In the genomic region with DNA sequence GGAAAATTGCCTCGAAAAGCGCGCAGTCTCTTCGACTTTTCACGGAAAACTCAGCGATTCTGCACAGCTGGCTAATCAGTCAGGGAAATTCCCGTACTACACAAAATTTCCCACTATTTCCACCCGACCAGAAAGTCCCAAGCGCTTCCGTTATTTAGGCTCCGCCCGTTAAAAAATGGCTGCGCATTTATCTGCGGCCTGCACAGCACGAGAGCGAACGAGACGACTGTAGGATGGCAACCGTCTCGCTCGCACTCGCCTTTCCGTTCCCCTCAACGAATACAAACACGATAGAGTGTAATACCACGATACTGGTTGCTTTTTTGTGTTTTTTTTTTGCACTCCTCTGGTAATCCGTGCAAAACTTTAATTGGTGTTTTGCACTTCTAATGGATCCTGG, we compare ENCODE assay signal across 1 fruit fly cellular context.
TF ChIP-seq lines count a peak whose summit lies in the region.

No protein-coding gene starts in this region.

TF ChIP-seq in whole organism, embryonic, 481 proteins besides CTCF, POLR2A, EP300 and RAD21 (continued from another document and continues in another):
- TF ChIP-seq CG13424 (tag; optimal IDR thresholded peaks at IDR 0.05; lab: Kevin White, UChicago) (no peak), Fer2 (tag; optimal IDR thresholded peaks at IDR 0.05; lab: Kevin White, UChicago) (peak; percentile 19), nerfin-2 (GFP tag; IDR thresholded peaks at IDR 0.05; lab: Robert Waterston, UW; ENCODE audit: partially characterized antibody) (no peak), Asciz (GFP tag; optimal IDR thresholded peaks at IDR 0.05; lab: Kevin White, UChicago) (peak; percentile 46), CG11560 (tag; IDR thresholded peaks at IDR 0.05; lab: Robert Waterston, UW) (no peak), so (GFP tag; IDR thresholded peaks at IDR 0.05; lab: Robert Waterston, UW) (0 out of 3 replicates have a peak, but pooled peaks have one; percentile 32), C15 (GFP tag; IDR thresholded peaks at IDR 0.05; lab: Robert Waterston, UW) (no peak; the same call in 2 of the 3 replicates), Opbp (GFP tag; IDR thresholded peaks at IDR 0.05; lab: Robert Waterston, UW; ENCODE audit: partially characterized antibody) (peak; percentile 51; the same call in 2 of the 3 replicates), CG12391 (tag; optimal IDR thresholded peaks at IDR 0.05; lab: Kevin White, UChicago) (peak; percentile 4), CoRest (tag; optimal IDR thresholded peaks at IDR 0.05; lab: Kevin White, UChicago) (peak; percentile 40), Lpt (GFP tag; optimal IDR thresholded peaks at IDR 0.05; lab: Kevin White, UChicago) (no peak), nau (GFP tag; optimal IDR thresholded peaks at IDR 0.05; lab: Kevin White, UChicago) (peak; percentile 11), stwl (tag; optimal IDR thresholded peaks at IDR 0.05; lab: Kevin White, UChicago) (no peak), CG1529 (GFP tag; optimal IDR thresholded peaks at IDR 0.05; lab: Kevin White, UChicago) (peak; percentile 10), Neu2 (GFP tag; optimal IDR thresholded peaks at IDR 0.05; lab: Kevin White, UChicago; ENCODE audit: borderline replicate concordance) (no peak), odd (GFP tag; optimal IDR thresholded peaks at IDR 0.05; lab: Kevin White, UChicago) (peak; percentile 52), Abd-B (GFP tag; optimal IDR thresholded peaks at IDR 0.05; lab: Kevin White, UChicago) (no peak), CG8388 (GFP tag; optimal IDR thresholded peaks at IDR 0.05; lab: Kevin White, UChicago) (peak; percentile 42), CG16815 (GFP tag; optimal IDR thresholded peaks at IDR 0.05; lab: Kevin White, UChicago) (no peak), abd-A (tag; optimal IDR thresholded peaks at IDR 0.05; lab: Kevin White, UChicago) (peak; percentile 39), Sry-β (GFP tag; optimal IDR thresholded peaks at IDR 0.05; lab: Kevin White, UChicago) (no peak), psq (GFP tag; optimal IDR thresholded peaks at IDR 0.05; lab: Kevin White, UChicago) (no peak), kay (GFP tag; optimal IDR thresholded peaks at IDR 0.05; lab: Kevin White, UChicago) (no peak), Hmr (GFP tag; optimal IDR thresholded peaks at IDR 0.05; lab: Kevin White, UChicago) (peak; percentile 26), ranshi (GFP tag; IDR thresholded peaks at IDR 0.05; lab: Robert Waterston, UW) (no peak; the same call in 1 of the 2 replicates), Chrac-16 (GFP tag; optimal IDR thresholded peaks at IDR 0.05; lab: Kevin White, UChicago) (no peak), trh (GFP tag; optimal IDR thresholded peaks at IDR 0.05; lab: Kevin White, UChicago) (no peak), CG3726 (GFP tag; IDR thresholded peaks at IDR 0.05; lab: Robert Waterston, UW) (no peak), CG30403 (GFP tag; optimal IDR thresholded peaks at IDR 0.05; lab: Kevin White, UChicago) (no peak), CG5245 (GFP tag; optimal IDR thresholded peaks at IDR 0.05; lab: Kevin White, UChicago) (no peak), mam (GFP tag; optimal IDR thresholded peaks at IDR 0.05; lab: Kevin White, UChicago) (no peak), Hr51 (GFP tag; optimal IDR thresholded peaks at IDR 0.05; lab: Kevin White, UChicago) (peak in 1 of 2 experiments; percentile 48), lov (optimal IDR thresholded peaks at IDR 0.05; lab: Kevin White, UChicago) (no peak), lov (GFP tag; IDR thresholded peaks at IDR 0.05; lab: Robert Waterston, UW) (peak; percentile 86; the same call in 2 of the 3 replicates), zen (tag; optimal IDR thresholded peaks at IDR 0.05; lab: Kevin White, UChicago) (no peak), CG13287 (GFP tag; IDR thresholded peaks at IDR 0.05; lab: Robert Waterston, UW; ENCODE audit: partially characterized antibody) (peak; percentile 53; the same call in 1 of the 2 replicates), Stat92E (GFP tag; optimal IDR thresholded peaks at IDR 0.05; lab: Kevin White, UChicago) (no peak), nerfin-1 (tag; optimal IDR thresholded peaks at IDR 0.05; lab: Kevin White, UChicago) (peak; percentile 74), cwo (GFP tag; optimal IDR thresholded peaks at IDR 0.05; lab: Kevin White, UChicago) (no peak), prd (optimal IDR thresholded peaks at IDR 0.05; lab: Kevin White, UChicago) (no peak), prd (GFP tag; IDR thresholded peaks at IDR 0.05; lab: Robert Waterston, UW) (no peak), pum (GFP tag; optimal IDR thresholded peaks at IDR 0.05; lab: Kevin White, UChicago) (no peak), CG11398 (GFP tag; optimal IDR thresholded peaks at IDR 0.05; lab: Kevin White, UChicago) (no peak), TFAM (GFP tag; optimal IDR thresholded peaks at IDR 0.05; lab: Kevin White, UChicago) (no peak), Awh (GFP tag; IDR thresholded peaks at IDR 0.05; lab: Robert Waterston, UW) (peak; percentile 67), ftz-f1 (GFP tag; optimal IDR thresholded peaks at IDR 0.05; lab: Kevin White, UChicago) (no peak), insv (GFP tag; optimal IDR thresholded peaks at IDR 0.05; lab: Kevin White, UChicago) (peak in 1 of 2 experiments; percentile 38), otp (GFP tag; IDR thresholded peaks at IDR 0.05; lab: Robert Waterston, UW) (peak; percentile 56; the same call in 1 of the 3 replicates), CG8944 (GFP tag; optimal IDR thresholded peaks at IDR 0.05; lab: Kevin White, UChicago) (no peak), CG43689 (GFP tag; IDR thresholded peaks at IDR 0.05; lab: Robert Waterston, UW) (peak; percentile 20; the same call in 1 of the 2 replicates), CG4404 (GFP tag; IDR thresholded peaks at IDR 0.05; lab: Robert Waterston, UW) (no peak), disco-r (GFP tag; optimal IDR thresholded peaks at IDR 0.05; lab: Kevin White, UChicago) (no peak), HLHmδ (GFP tag; optimal IDR thresholded peaks at IDR 0.05; lab: Kevin White, UChicago) (peak; percentile 65), Scr (GFP tag; IDR thresholded peaks at IDR 0.05; lab: Robert Waterston, UW; ENCODE audit: partially characterized antibody) (0 out of 2 replicates have a peak, but pooled peaks have one; percentile 20), Hr78 (GFP tag; optimal IDR thresholded peaks at IDR 0.05; lab: Kevin White, UChicago) (no peak), Doc2 (GFP tag; IDR thresholded peaks at IDR 0.05; lab: Robert Waterston, UW) (no peak), unpg (GFP tag; optimal IDR thresholded peaks at IDR 0.05; lab: Kevin White, UChicago) (peak; percentile 61), CG34422 (GFP tag; IDR thresholded peaks at IDR 0.05; lab: Robert Waterston, UW) (peak; percentile 45; the same call in 1 of the 3 replicates), Dek (tag; optimal IDR thresholded peaks at IDR 0.05; lab: Kevin White, UChicago) (no peak), CG17568 (GFP tag; optimal IDR thresholded peaks at IDR 0.05; lab: Kevin White, UChicago) (peak; percentile 46), dati (GFP tag; IDR thresholded peaks at IDR 0.05; lab: Robert Waterston, UW) (no peak), jigr1 (GFP tag; IDR thresholded peaks at IDR 0.05; lab: Robert Waterston, UW) (no peak), CG34376 (GFP tag; optimal IDR thresholded peaks at IDR 0.05; lab: Kevin White, UChicago) (peak; percentile 63), NC2α (GFP tag; optimal IDR thresholded peaks at IDR 0.05; lab: Kevin White, UChicago) (no peak), yki (optimal IDR thresholded peaks at IDR 0.05; lab: Kevin White, UChicago) (no peak), tio (GFP tag; optimal IDR thresholded peaks at IDR 0.05; lab: Kevin White, UChicago) (no peak), CG17186 (GFP tag; optimal IDR thresholded peaks at IDR 0.05; lab: Kevin White, UChicago) (no peak), PHDP (tag; optimal IDR thresholded peaks at IDR 0.05; lab: Kevin White, UChicago) (peak; percentile 48), CG8290 (GFP tag; optimal IDR thresholded peaks at IDR 0.05; lab: Kevin White, UChicago) (no peak), CG8290 (tag; optimal IDR thresholded peaks at IDR 0.05; lab: Kevin White, UChicago) (peak; percentile 15 to 38), CG2889 (GFP tag; IDR thresholded peaks at IDR 0.05; lab: Robert Waterston, UW) (no peak), Hand (GFP tag; optimal IDR thresholded peaks at IDR 0.05; lab: Kevin White, UChicago) (no peak), CG13123 (GFP tag; optimal IDR thresholded peaks at IDR 0.05; lab: Kevin White, UChicago) (no peak), CG12104 (GFP tag; optimal IDR thresholded peaks at IDR 0.05; lab: Kevin White, UChicago) (no peak), Bgb (GFP tag; IDR thresholded peaks at IDR 0.05; lab: Robert Waterston, UW; ENCODE audit: partially characterized antibody) (no peak; the same call in 1 of the 2 replicates), pros (GFP tag; optimal IDR thresholded peaks at IDR 0.05; lab: Kevin White, UChicago) (peak; percentile 7), phol (tag; optimal IDR thresholded peaks at IDR 0.05; lab: Kevin White, UChicago) (peak; percentile 80), mld (GFP tag; IDR thresholded peaks at IDR 0.05; lab: Robert Waterston, UW; ENCODE audit: partially characterized antibody) (no peak), crp (GFP tag; optimal IDR thresholded peaks at IDR 0.05; lab: Kevin White, UChicago) (no peak), nmo (GFP tag; optimal IDR thresholded peaks at IDR 0.05; lab: Kevin White, UChicago) (peak; percentile 4), Bteb2 (GFP tag; optimal IDR thresholded peaks at IDR 0.05; lab: Kevin White, UChicago) (no peak), Eip74EF (GFP tag; optimal IDR thresholded peaks at IDR 0.05; lab: Kevin White, UChicago) (no peak), jing (GFP tag; optimal IDR thresholded peaks at IDR 0.05; lab: Kevin White, UChicago) (no peak), HLH4C (GFP tag; IDR thresholded peaks at IDR 0.05; lab: Robert Waterston, UW; ENCODE audit: partially characterized antibody) (no peak; the same call in 2 of the 3 replicates), CG15269 (tag; optimal IDR thresholded peaks at IDR 0.05; lab: Kevin White, UChicago) (no peak), tgo (GFP tag; IDR thresholded peaks at IDR 0.05; lab: Robert Waterston, UW) (no peak; the same call in 2 of the 3 replicates), CG8281 (tag; optimal IDR thresholded peaks at IDR 0.05; lab: Kevin White, UChicago) (peak; percentile 19), CG8765 (GFP tag; IDR thresholded peaks at IDR 0.05; lab: Robert Waterston, UW) (no peak), Hr39 (optimal IDR thresholded peaks at IDR 0.05; lab: Kevin White, UChicago) (no peak), Fer1 (GFP tag; optimal IDR thresholded peaks at IDR 0.05; lab: Kevin White, UChicago) (no peak), CG14050 (GFP tag; IDR thresholded peaks at IDR 0.05; lab: Robert Waterston, UW) (no peak; the same call in 2 of the 3 replicates), fd3F (GFP tag; optimal IDR thresholded peaks at IDR 0.05; lab: Kevin White, UChicago) (no peak), Mes4 (GFP tag; optimal IDR thresholded peaks at IDR 0.05; lab: Kevin White, UChicago) (no peak), Trl (optimal IDR thresholded peaks at IDR 0.05; lab: Kevin White, UChicago) (no peak), Trl (GFP tag; optimal IDR thresholded peaks at IDR 0.05; lab: Kevin White, UChicago) (no peak), maf-S (GFP tag; optimal IDR thresholded peaks at IDR 0.05; lab: Kevin White, UChicago) (no peak), CG10431 (GFP tag; optimal IDR thresholded peaks at IDR 0.05; lab: Kevin White, UChicago) (peak; percentile 83), CG10543 (GFP tag; optimal IDR thresholded peaks at IDR 0.05; lab: Kevin White, UChicago) (peak; percentile 81), CG32772 (GFP tag; IDR thresholded peaks at IDR 0.05; lab: Robert Waterston, UW) (no peak), CG7271 (tag; optimal IDR thresholded peaks at IDR 0.05; lab: Kevin White, UChicago) (no peak), CG9727 (GFP tag; optimal IDR thresholded peaks at IDR 0.05; lab: Kevin White, UChicago) (no peak), pnt (GFP tag; optimal IDR thresholded peaks at IDR 0.05; lab: Kevin White, UChicago) (no peak), pfk (GFP tag; optimal IDR thresholded peaks at IDR 0.05; lab: Kevin White, UChicago) (peak; percentile 74), Dad (GFP tag; optimal IDR thresholded peaks at IDR 0.05; lab: Kevin White, UChicago) (no peak), Dip3 (GFP tag; optimal IDR thresholded peaks at IDR 0.05; lab: Kevin White, UChicago) (no peak), ara (GFP tag; IDR thresholded peaks at IDR 0.05; lab: Robert Waterston, UW) (peak; percentile 39; the same call in 1 of the 2 replicates), B-H1 (GFP tag; IDR thresholded peaks at IDR 0.05; lab: Robert Waterston, UW) (no peak), CG31388 (GFP tag; optimal IDR thresholded peaks at IDR 0.05; lab: Kevin White, UChicago) (no peak), vfl (GFP tag; optimal IDR thresholded peaks at IDR 0.05; lab: Kevin White, UChicago) (no peak), lab (GFP tag; optimal IDR thresholded peaks at IDR 0.05; lab: Kevin White, UChicago) (peak; percentile 53), sens-2 (GFP tag; IDR thresholded peaks at IDR 0.05; lab: Robert Waterston, UW) (no peak), lilli (GFP tag; optimal IDR thresholded peaks at IDR 0.05; lab: Kevin White, UChicago) (no peak), crc (GFP tag; optimal IDR thresholded peaks at IDR 0.05; lab: Kevin White, UChicago) (no peak), ase (GFP tag; IDR thresholded peaks at IDR 0.05; lab: Robert Waterston, UW) (no peak), Rx (GFP tag; IDR thresholded peaks at IDR 0.05; lab: Robert Waterston, UW) (no peak), CG6689 (GFP tag; IDR thresholded peaks at IDR 0.05; lab: Robert Waterston, UW) (no peak), hbn (GFP tag; IDR thresholded peaks at IDR 0.05; lab: Robert Waterston, UW; ENCODE audit: partially characterized antibody) (no peak), tup (GFP tag; optimal IDR thresholded peaks at IDR 0.05; lab: Kevin White, UChicago) (no peak), CG13894 (tag; optimal IDR thresholded peaks at IDR 0.05; lab: Kevin White, UChicago) (peak; percentile 28), ssp (GFP tag; IDR thresholded peaks at IDR 0.05; lab: Robert Waterston, UW) (no peak), pita (GFP tag; optimal IDR thresholded peaks at IDR 0.05; lab: Kevin White, UChicago) (no peak), bab2 (GFP tag; optimal IDR thresholded peaks at IDR 0.05; lab: Kevin White, UChicago) (no peak), CG13296 (GFP tag; optimal IDR thresholded peaks at IDR 0.05; lab: Kevin White, UChicago) (peak; percentile 82), Ets97D (GFP tag; optimal IDR thresholded peaks at IDR 0.05; lab: Kevin White, UChicago) (peak; percentile 88), CG11723 (GFP tag; optimal IDR thresholded peaks at IDR 0.05; lab: Kevin White, UChicago) (peak; percentile 56), CG7786 (GFP tag; optimal IDR thresholded peaks at IDR 0.05; lab: Kevin White, UChicago) (no peak), da (GFP tag; optimal IDR thresholded peaks at IDR 0.05; lab: Kevin White, UChicago) (no peak), CG12219 (GFP tag; optimal IDR thresholded peaks at IDR 0.05; lab: Kevin White, UChicago) (peak; percentile 52)
